Fruit fly (Drosophila melanogaster) whole organism, embryonic: ENCODE data around the gene CG6398.

Experiments
- Atf6 ChIP-seq: fragments of 200-800 bp; sonication (Bioruptor generic); IDR thresholded peaks from 2 replicates; pipeline ENCODE4 v1.3.6; 2022; ENCODE audit warnings: missing biosample characterization, missing genetic modification characterization
- CG10209 ChIP-seq: fragments of 200-800 bp; sonication (Bioruptor generic); optimal IDR thresholded peaks from 3 replicates; lab custom pipeline; 2017; ENCODE audit warnings: missing biosample characterization, mild to moderate bottlenecking, missing genetic modification characterization, missing genetic modification reagents
- CG10274 ChIP-seq: fragments of 200-800 bp; sonication (Bioruptor generic); optimal IDR thresholded peaks from 3 replicates; lab custom pipeline; 2017; ENCODE audit warnings: missing biosample characterization, mild to moderate bottlenecking, missing genetic modification characterization
- CG10366 ChIP-seq: fragments of 200-800 bp; sonication (Bioruptor generic); IDR thresholded peaks from 2 replicates; pipeline ENCODE4 v1.3.6; 2022; ENCODE audit warnings: missing biosample characterization, missing genetic modification characterization
- CG10462 ChIP-seq: fragments of 200-800 bp; sonication (Bioruptor generic); optimal IDR thresholded peaks from 2 replicates; lab custom pipeline; 2016; ENCODE audit warnings: missing biosample characterization, missing genetic modification characterization
- CG11085 ChIP-seq: fragments of 200-800 bp; sonication (Bioruptor generic); IDR thresholded peaks from 2 replicates; pipeline ENCODE4 v1.3.6; 2022; ENCODE audit warnings: missing biosample characterization, missing genetic modification characterization
- CG11723 ChIP-seq: fragments of 200-800 bp; sonication (Bioruptor generic); optimal IDR thresholded peaks from 2 replicates; lab custom pipeline; 2017; ENCODE audit warnings: missing biosample characterization, mild to moderate bottlenecking, missing genetic modification characterization
- CG12104 ChIP-seq: fragments of 200-800 bp; sonication (Bioruptor generic); optimal IDR thresholded peaks from 3 replicates; lab custom pipeline; 2016; ENCODE audit warnings: missing biosample characterization, missing genetic modification characterization
- CG1233 ChIP-seq: fragments of 200-800 bp; sonication (Bioruptor generic); optimal IDR thresholded peaks from 4 replicates; lab custom pipeline; 2018; ENCODE audit warnings: missing biosample characterization, mild to moderate bottlenecking, missing genetic modification characterization
- CG14014 ChIP-seq: fragments of 200-800 bp; sonication (Bioruptor generic); IDR thresholded peaks from 2 replicates; pipeline ENCODE4 v1.3.6; 2022; ENCODE audit warnings: missing biosample characterization, missing genetic modification characterization
- CG16779 ChIP-seq: fragments of 200-800 bp; sonication (Bioruptor generic); IDR thresholded peaks from 2 replicates; pipeline ENCODE4 v1.3.6; 2022; ENCODE audit warnings: missing biosample characterization, missing genetic modification characterization
- CG17328 ChIP-seq: fragments of 200-800 bp; sonication (Bioruptor generic); IDR thresholded peaks from 2 replicates; pipeline ENCODE4 v1.3.6; 2022; ENCODE audit warnings: missing biosample characterization, missing genetic modification characterization
- CG17359 ChIP-seq: fragments of 200-800 bp; sonication (Bioruptor generic); optimal IDR thresholded peaks from 3 replicates; lab custom pipeline; 2018; ENCODE audit warnings: missing biosample characterization, mild to moderate bottlenecking, missing genetic modification characterization, moderate library complexity
- CG30020 ChIP-seq: fragments of 200-800 bp; optimal IDR thresholded peaks from 2 replicates; lab custom pipeline; 2019; ENCODE audit warnings: missing biosample characterization, mild to moderate bottlenecking, missing genetic modification characterization, moderate library complexity
- CG34376 ChIP-seq: fragments of 200-800 bp; sonication (Bioruptor generic); optimal IDR thresholded peaks from 2 replicates; lab custom pipeline; 2018; ENCODE audit warnings: missing biosample characterization, mild to moderate bottlenecking, missing genetic modification characterization
- CG3838 ChIP-seq: fragments of 200-800 bp; sonication (Bioruptor generic); optimal IDR thresholded peaks from 3 replicates; lab custom pipeline; 2016; ENCODE audit warnings: missing biosample characterization, missing genetic modification characterization
- CG3995 ChIP-seq: fragments of 200-800 bp; sonication (Bioruptor generic); optimal IDR thresholded peaks from 3 replicates; lab custom pipeline; 2016; ENCODE audit warnings: missing biosample characterization, missing genetic modification characterization
- CG4424 ChIP-seq: fragments of 200-800 bp; sonication (Bioruptor generic); optimal IDR thresholded peaks from 3 replicates; lab custom pipeline; 2016; ENCODE audit warnings: missing biosample characterization, missing genetic modification characterization
- CG6689 ChIP-seq: fragments of 200-800 bp; sonication (Bioruptor generic); IDR thresholded peaks from 2 replicates; pipeline ENCODE4 v1.3.6; 2022; ENCODE audit warnings: missing biosample characterization, missing genetic modification characterization
- CG6791 ChIP-seq: fragments of 200-800 bp; sonication (Bioruptor generic); IDR thresholded peaks from 3 replicates; pipeline ENCODE4 v1.3.6; 2022; ENCODE audit warnings: missing biosample characterization, missing genetic modification characterization; ENCODE audit not compliant: partially characterized antibody
- CG7556 ChIP-seq: fragments of 200-800 bp; sonication (Bioruptor generic); optimal IDR thresholded peaks from 2 replicates; lab custom pipeline; 2017; ENCODE audit warnings: missing biosample characterization, mild to moderate bottlenecking, missing genetic modification characterization
- CG8765 ChIP-seq: fragments of 200-800 bp; sonication (Bioruptor generic); IDR thresholded peaks from 2 replicates; pipeline ENCODE4 v1.3.6; 2022; ENCODE audit warnings: missing biosample characterization, missing genetic modification characterization
- CHES-1-like ChIP-seq: fragments of 200-800 bp; sonication (Bioruptor generic); optimal IDR thresholded peaks from 2 replicates; lab custom pipeline; 2016; ENCODE audit warnings: missing biosample characterization, missing genetic modification characterization
- CTCF ChIP-seq: fragments of 200-800 bp; sonication (Bioruptor generic); optimal IDR thresholded peaks from 2 replicates; lab custom pipeline; 2017; ENCODE audit warnings: missing biosample characterization, mild to moderate bottlenecking, missing genetic modification characterization, moderate library complexity
- Chrac-16 ChIP-seq: fragments of 200-800 bp; sonication (Bioruptor generic); optimal IDR thresholded peaks from 3 replicates; lab custom pipeline; 2016; ENCODE audit warnings: missing biosample characterization, missing genetic modification characterization
- CrebB ChIP-seq: fragments of 200-800 bp; sonication (Bioruptor generic); optimal IDR thresholded peaks from 3 replicates; lab custom pipeline; 2018; ENCODE audit warnings: missing biosample characterization, mild to moderate bottlenecking, missing genetic modification characterization
- Ets97D ChIP-seq: fragments of 200-800 bp; sonication (Bioruptor generic); optimal IDR thresholded peaks from 3 replicates; lab custom pipeline; 2016; ENCODE audit warnings: missing biosample characterization, missing genetic modification characterization
- Fer2 ChIP-seq: fragments of 200-800 bp; sonication (Bioruptor generic); optimal IDR thresholded peaks from 2 replicates; lab custom pipeline; 2018; ENCODE audit warnings: missing biosample characterization, mild to moderate bottlenecking, missing genetic modification characterization, moderate library complexity
- Fer3 ChIP-seq: fragments of 200-800 bp; sonication (Bioruptor generic); optimal IDR thresholded peaks from 2 replicates; lab custom pipeline; 2018; ENCODE audit warnings: missing biosample characterization, mild to moderate bottlenecking, missing genetic modification characterization, moderate library complexity
- HmgZ ChIP-seq: fragments of 200-800 bp; sonication (Bioruptor generic); optimal IDR thresholded peaks from 2 replicates; lab custom pipeline; 2018; ENCODE audit warnings: missing biosample characterization, mild to moderate bottlenecking, missing genetic modification characterization
- Kr ChIP-seq: fragments of 200-800 bp; sonication (Bioruptor generic); optimal IDR thresholded peaks from 2 replicates; lab custom pipeline; 2017; ENCODE audit warnings: missing biosample characterization, mild to moderate bottlenecking, missing genetic modification characterization
- Lhr ChIP-seq: fragments of 200-800 bp; sonication (Bioruptor generic); optimal IDR thresholded peaks from 3 replicates; lab custom pipeline; 2017; ENCODE audit warnings: mild to moderate bottlenecking, missing biosample characterization, missing genetic modification reagents, missing genetic modification characterization
- PHDP ChIP-seq: fragments of 200-800 bp; sonication (Bioruptor generic); optimal IDR thresholded peaks from 3 replicates; lab custom pipeline; 2018; ENCODE audit warnings: missing biosample characterization, mild to moderate bottlenecking, missing genetic modification characterization, moderate library complexity
- Pdp1 ChIP-seq, 2 experiments: fragments of 200-800 bp; sonication (Bioruptor generic); optimal IDR thresholded peaks; 3 replicates each; lab custom pipeline; 2016; ENCODE audit warnings: missing biosample characterization in 2 of 2, missing genetic modification characterization in 2 of 2, mild to moderate bottlenecking in 1 of 2, moderate library complexity in 1 of 2
- Sox102F ChIP-seq: fragments of 200-800 bp; sonication (Bioruptor generic); optimal IDR thresholded peaks from 2 replicates; lab custom pipeline; 2018; ENCODE audit warnings: missing biosample characterization, mild to moderate bottlenecking, missing genetic modification characterization, moderate library complexity
- ab ChIP-seq: fragments of 200-800 bp; sonication (Bioruptor generic); optimal IDR thresholded peaks from 2 replicates; lab custom pipeline; 2016; ENCODE audit warnings: missing biosample characterization, missing genetic modification characterization
- ase ChIP-seq: fragments of 200-800 bp; sonication (Bioruptor generic); IDR thresholded peaks from 3 replicates; pipeline ENCODE4 v1.3.6; 2022; ENCODE audit warnings: missing biosample characterization, missing genetic modification characterization
- bowl ChIP-seq: fragments of 200-800 bp; sonication (Bioruptor generic); IDR thresholded peaks from 2 replicates; pipeline ENCODE4 v1.3.6; 2022; ENCODE audit warnings: missing biosample characterization, missing genetic modification characterization
- crol ChIP-seq: fragments of 200-800 bp; sonication (Bioruptor generic); IDR thresholded peaks from 2 replicates; pipeline ENCODE4 v1.3.6; 2022; ENCODE audit warnings: missing biosample characterization, missing genetic modification characterization
- dm ChIP-seq: fragments of 200-800 bp; sonication (Bioruptor generic); optimal IDR thresholded peaks from 3 replicates; lab custom pipeline; 2016; ENCODE audit warnings: missing biosample characterization, missing genetic modification characterization
- gce ChIP-seq: fragments of 200-800 bp; sonication (Bioruptor generic); IDR thresholded peaks from 3 replicates; pipeline ENCODE4 v1.3.6; 2022; ENCODE audit warnings: missing biosample characterization, missing genetic modification characterization
- jumu ChIP-seq: fragments of 200-800 bp; sonication (Bioruptor generic); optimal IDR thresholded peaks from 3 replicates; lab custom pipeline; 2016; ENCODE audit warnings: missing biosample characterization, missing genetic modification characterization
- kay ChIP-seq: fragments of 200-800 bp; sonication (Bioruptor generic); optimal IDR thresholded peaks from 2 replicates; lab custom pipeline; 2016; ENCODE audit warnings: missing biosample characterization, missing genetic modification characterization
- nau ChIP-seq: fragments of 200-800 bp; sonication (Bioruptor generic); optimal IDR thresholded peaks from 3 replicates; lab custom pipeline; 2017; ENCODE audit warnings: missing biosample characterization, mild to moderate bottlenecking, missing genetic modification characterization, missing genetic modification reagents
- nmo ChIP-seq: fragments of 200-800 bp; sonication (Bioruptor generic); optimal IDR thresholded peaks from 2 replicates; lab custom pipeline; 2018; ENCODE audit warnings: missing biosample characterization, mild to moderate bottlenecking, missing genetic modification characterization, moderate library complexity
- pho ChIP-seq: fragments of 200-800 bp; sonication (Bioruptor generic); optimal IDR thresholded peaks from 2 replicates; lab custom pipeline; 2016; ENCODE audit warnings: missing biosample characterization, missing genetic modification characterization
- ranshi ChIP-seq: fragments of 200-800 bp; sonication (Bioruptor generic); IDR thresholded peaks from 2 replicates; pipeline ENCODE4 v1.3.6; 2022; ENCODE audit warnings: missing biosample characterization, missing genetic modification characterization
- sima ChIP-seq: fragments of 200-800 bp; sonication (Bioruptor generic); optimal IDR thresholded peaks from 2 replicates; lab custom pipeline; 2016; ENCODE audit warnings: missing biosample characterization, missing genetic modification characterization
- trem ChIP-seq: fragments of 200-800 bp; optimal IDR thresholded peaks from 3 replicates; lab custom pipeline; 2019; ENCODE audit warnings: missing biosample characterization, mild to moderate bottlenecking, missing genetic modification characterization, moderate library complexity
- trh ChIP-seq: fragments of 200-800 bp; sonication (Bioruptor generic); optimal IDR thresholded peaks from 2 replicates; lab custom pipeline; 2016; ENCODE audit warnings: missing biosample characterization, missing genetic modification characterization
- wdn ChIP-seq: fragments of 200-800 bp; sonication (Bioruptor generic); IDR thresholded peaks from 2 replicates; pipeline ENCODE4 v1.3.6; 2022; ENCODE audit warnings: missing biosample characterization, missing genetic modification characterization

The CG6398 gene

dm6 chrX:17799070-17799802 is 31.4 kb upstream of the CG6398 start (continued):
- TF ChIP-seq Fer2 (tag; lab: Kevin White, UChicago) (no peak), Ets97D (GFP tag; lab: Kevin White, UChicago) (no peak), Kr (GFP tag; lab: Kevin White, UChicago) (no peak), Pdp1 (GFP tag; optimal IDR thresholded peaks at IDR 0.05; lab: Kevin White, UChicago) (peak in 1 of 2 experiments; percentile 4), Fer3 (tag; lab: Kevin White, UChicago) (no peak), CG4424 (GFP tag; lab: Kevin White, UChicago) (peak; percentile 26), kay (GFP tag; lab: Kevin White, UChicago) (no peak), nau (GFP tag; lab: Kevin White, UChicago) (no peak), CG10366 (0 out of 2 replicates have a peak, but pooled peaks have one; percentile 10), CG3838 (no peak), CG8765 (GFP tag; lab: Robert Waterston, UW) (no peak), jumu (GFP tag; lab: Kevin White, UChicago) (no peak), CG12104 (GFP tag; lab: Kevin White, UChicago) (no peak), CG10209 (no peak), CG6689 (GFP tag; lab: Robert Waterston, UW) (peak; percentile 35; the same call in 1 of the 2 replicates), CTCF (GFP tag; lab: Kevin White, UChicago) (no peak), trh (no peak), nmo (GFP tag; lab: Kevin White, UChicago) (peak; percentile 60), CG30020 (tag; lab: Kevin White, UChicago) (no peak), CG34376 (GFP tag; lab: Kevin White, UChicago) (no peak), PHDP (tag; lab: Kevin White, UChicago) (peak; percentile 42), CG11085 (GFP tag; lab: Robert Waterston, UW) (no peak), trem (tag; lab: Kevin White, UChicago) (peak; percentile 4), CG11723 (GFP tag; lab: Kevin White, UChicago) (no peak), CG14014 (no peak), CG17328 (GFP tag; lab: Robert Waterston, UW) (peak; percentile 49; the same call in 1 of the 2 replicates), bowl (GFP tag; lab: Robert Waterston, UW) (no peak), CG3995 (GFP tag; lab: Kevin White, UChicago) (no peak), pho (GFP tag; lab: Kevin White, UChicago) (no peak), CrebB (tag; lab: Kevin White, UChicago) (no peak), CG17359 (tag; lab: Kevin White, UChicago) (no peak), crol (GFP tag; lab: Robert Waterston, UW) (no peak), CG6791 (GFP tag; lab: Robert Waterston, UW) (no peak), CG16779 (GFP tag; lab: Robert Waterston, UW) (no peak), HmgZ (no peak), dm (GFP tag; lab: Kevin White, UChicago) (no peak), CG1233 (GFP tag; lab: Kevin White, UChicago) (no peak), wdn (GFP tag; lab: Robert Waterston, UW) (no peak), CG7556 (GFP tag; lab: Kevin White, UChicago) (peak; percentile 33), Atf6 (GFP tag; lab: Robert Waterston, UW) (no peak), sima (GFP tag; lab: Kevin White, UChicago) (no peak), Chrac-16 (GFP tag; lab: Kevin White, UChicago) (peak; percentile 8), Sox102F (GFP tag; lab: Kevin White, UChicago) (peak; percentile 23), ab (no peak), CHES-1-like (GFP tag; lab: Kevin White, UChicago) (no peak), CG10274 (GFP tag; lab: Kevin White, UChicago) (peak; percentile 89), ase (GFP tag; lab: Robert Waterston, UW) (no peak), CG10462 (no peak), gce (GFP tag; lab: Robert Waterston, UW) (no peak), ranshi (GFP tag; lab: Robert Waterston, UW) (no peak), Lhr (GFP tag; lab: Kevin White, UChicago) (no peak)
